Fruit fly (Drosophila melanogaster) whole organism, embryonic: ENCODE measurements around the gene Mo25.

Experiments
- Awh ChIP-seq: fragments of 200-800 bp; sonication (Bioruptor generic); IDR thresholded peaks from 2 replicates; pipeline ENCODE4, ENCODE4 v1.3.6; 2022; ENCODE audit warnings: missing biosample characterization, missing genetic modification characterization
- B-H1 ChIP-seq: fragments of 200-800 bp; sonication (Bioruptor generic); IDR thresholded peaks from 3 replicates; pipeline ENCODE4 v1.3.6; 2022; ENCODE audit warnings: missing biosample characterization, missing genetic modification characterization
- B-H2 ChIP-seq: fragments of 200-800 bp; sonication (Bioruptor generic); optimal IDR thresholded peaks from 2 replicates; lab custom pipeline; 2018; ENCODE audit warnings: missing biosample characterization, mild to moderate bottlenecking, missing genetic modification characterization
- Bgb ChIP-seq: fragments of 200-800 bp; sonication (Bioruptor generic); IDR thresholded peaks from 2 replicates; pipeline ENCODE4 v1.3.6; 2022; ENCODE audit warnings: missing biosample characterization, missing genetic modification characterization; ENCODE audit not compliant: partially characterized antibody
- CG10147 ChIP-seq: fragments of 200-800 bp; sonication (Bioruptor generic); optimal IDR thresholded peaks from 2 replicates; lab custom pipeline; 2019; ENCODE audit warnings: missing biosample characterization, mild to moderate bottlenecking, missing genetic modification characterization, moderate library complexity
- CG11723 ChIP-seq: fragments of 200-800 bp; sonication (Bioruptor generic); optimal IDR thresholded peaks from 2 replicates; lab custom pipeline; 2017; ENCODE audit warnings: missing biosample characterization, mild to moderate bottlenecking, missing genetic modification characterization
- CG12104 ChIP-seq: fragments of 200-800 bp; sonication (Bioruptor generic); optimal IDR thresholded peaks from 3 replicates; lab custom pipeline; 2016; ENCODE audit warnings: missing biosample characterization, missing genetic modification characterization
- CG1233 ChIP-seq: fragments of 200-800 bp; sonication (Bioruptor generic); optimal IDR thresholded peaks from 4 replicates; lab custom pipeline; 2018; ENCODE audit warnings: missing biosample characterization, mild to moderate bottlenecking, missing genetic modification characterization
- CG15269 ChIP-seq: fragments of 200-800 bp; sonication (Bioruptor generic); optimal IDR thresholded peaks from 2 replicates; lab custom pipeline; 2018; ENCODE audit warnings: missing biosample characterization, mild to moderate bottlenecking, missing genetic modification characterization, moderate library complexity
- CG17385 ChIP-seq: fragments of 200-800 bp; sonication (Bioruptor generic); optimal IDR thresholded peaks from 3 replicates; lab custom pipeline; 2018; ENCODE audit warnings: missing biosample characterization, mild to moderate bottlenecking, missing genetic modification characterization
- CG17912 ChIP-seq: fragments of 200-800 bp; sonication (Bioruptor generic); optimal IDR thresholded peaks from 2 replicates; lab custom pipeline; 2018; ENCODE audit warnings: missing biosample characterization, mild to moderate bottlenecking, missing genetic modification characterization
- CG6689 ChIP-seq: fragments of 200-800 bp; sonication (Bioruptor generic); IDR thresholded peaks from 2 replicates; pipeline ENCODE4 v1.3.6; 2022; ENCODE audit warnings: missing biosample characterization, missing genetic modification characterization
- CG6813 ChIP-seq: fragments of 200-800 bp; sonication (Bioruptor generic); optimal IDR thresholded peaks from 2 replicates; lab custom pipeline; 2017; ENCODE audit warnings: missing biosample characterization, missing genetic modification characterization, mild to moderate bottlenecking, moderate library complexity, missing genetic modification reagents
- CG8281 ChIP-seq: fragments of 200-800 bp; sonication (Bioruptor generic); optimal IDR thresholded peaks from 2 replicates; lab custom pipeline; 2018; ENCODE audit warnings: missing biosample characterization, mild to moderate bottlenecking, missing genetic modification characterization, moderate library complexity
- CG8388 ChIP-seq: fragments of 200-800 bp; sonication (Bioruptor generic); optimal IDR thresholded peaks from 2 replicates; lab custom pipeline; 2019; ENCODE audit warnings: missing biosample characterization, mild to moderate bottlenecking, missing genetic modification characterization, moderate library complexity
- D19B ChIP-seq: fragments of 200-800 bp; sonication (Bioruptor generic); optimal IDR thresholded peaks from 2 replicates; lab custom pipeline; 2017; ENCODE audit warnings: missing biosample characterization, mild to moderate bottlenecking, missing genetic modification characterization
- Deaf1 ChIP-seq: fragments of 200-800 bp; optimal IDR thresholded peaks from 3 replicates; lab custom pipeline; 2019; ENCODE audit warnings: missing biosample characterization, mild to moderate bottlenecking, missing genetic modification characterization, moderate library complexity
- Dref ChIP-seq: fragments of 200-800 bp; sonication (Bioruptor generic); IDR thresholded peaks from 2 replicates; pipeline ENCODE4 v1.3.6; 2022; ENCODE audit warnings: missing biosample characterization, missing genetic modification characterization
- H2.0 ChIP-seq: fragments of 200-800 bp; sonication (Bioruptor generic); IDR thresholded peaks from 2 replicates; pipeline ENCODE4 v1.3.6; 2022; ENCODE audit warnings: missing biosample characterization, missing genetic modification characterization
- HmgD ChIP-seq: fragments of 200-800 bp; sonication (Bioruptor generic); optimal IDR thresholded peaks from 3 replicates; lab custom pipeline; 2016; ENCODE audit warnings: missing biosample characterization, missing genetic modification characterization
- Hr3 ChIP-seq: fragments of 200-800 bp; sonication (Bioruptor generic); optimal IDR thresholded peaks from 3 replicates; lab custom pipeline; 2016; ENCODE audit warnings: missing biosample characterization, missing genetic modification characterization
- Jarid2 ChIP-seq: fragments of 200-800 bp; sonication (Bioruptor generic); optimal IDR thresholded peaks from 3 replicates; lab custom pipeline; 2017; ENCODE audit warnings: mild to moderate bottlenecking, missing biosample characterization, missing genetic modification reagents, missing genetic modification characterization
- Lpt ChIP-seq: fragments of >200 bp; optimal IDR thresholded peaks from 2 replicates; lab custom pipeline; 2018; ENCODE audit warnings: missing biosample characterization, missing genetic modification characterization
- MBD-R2 ChIP-seq: fragments of 200-800 bp; sonication (Bioruptor generic); IDR thresholded peaks from 2 replicates; pipeline ENCODE4 v1.3.6; 2022; ENCODE audit warnings: missing biosample characterization, missing genetic modification characterization
- Nf-YC ChIP-seq: fragments of 200-800 bp; optimal IDR thresholded peaks from 3 replicates; lab custom pipeline; 2019; ENCODE audit warnings: missing biosample characterization, mild to moderate bottlenecking, missing genetic modification characterization, moderate library complexity
- Oli ChIP-seq: fragments of 200-800 bp; sonication (Bioruptor generic); optimal IDR thresholded peaks from 2 replicates; lab custom pipeline; 2018; ENCODE audit warnings: missing biosample characterization, mild to moderate bottlenecking, missing genetic modification characterization, moderate library complexity
- amos ChIP-seq: fragments of 200-800 bp; sonication (Bioruptor generic); IDR thresholded peaks from 2 replicates; pipeline ENCODE4 v1.3.6; 2022; ENCODE audit warnings: missing biosample characterization, missing genetic modification characterization; ENCODE audit not compliant: partially characterized antibody
- aop ChIP-seq: fragments of 200-800 bp; sonication (Bioruptor generic); IDR thresholded peaks from 2 replicates; pipeline ENCODE4 v1.3.6; 2022; ENCODE audit warnings: missing biosample characterization, missing genetic modification characterization
- ato ChIP-seq: fragments of 200-800 bp; sonication (Bioruptor generic); IDR thresholded peaks from 2 replicates; pipeline ENCODE4 v1.3.6; 2022; ENCODE audit warnings: missing biosample characterization, missing genetic modification characterization; ENCODE audit not compliant: partially characterized antibody
- cato ChIP-seq: fragments of 200-800 bp; sonication (Bioruptor generic); optimal IDR thresholded peaks from 2 replicates; lab custom pipeline; 2016; ENCODE audit warnings: missing biosample characterization, missing genetic modification characterization, borderline replicate concordance
- cg ChIP-seq: fragments of 200-800 bp; sonication (Bioruptor generic); optimal IDR thresholded peaks from 3 replicates; lab custom pipeline; 2019; ENCODE audit warnings: missing biosample characterization, mild to moderate bottlenecking, missing genetic modification characterization, moderate library complexity
- dan ChIP-seq: fragments of 200-800 bp; sonication (Bioruptor generic); IDR thresholded peaks from 2 replicates; pipeline ENCODE4 v1.3.6; 2022; ENCODE audit warnings: missing biosample characterization, missing genetic modification characterization
- dysf ChIP-seq: fragments of 200-800 bp; sonication (Bioruptor generic); IDR thresholded peaks from 3 replicates; pipeline ENCODE4 v1.3.6; 2022; ENCODE audit warnings: missing biosample characterization, missing genetic modification characterization
- fu2 ChIP-seq: fragments of 200-800 bp; sonication (Bioruptor generic); optimal IDR thresholded peaks from 2 replicates; lab custom pipeline; 2016; ENCODE audit warnings: missing biosample characterization, missing genetic modification characterization
- gcm ChIP-seq: fragments of 200-800 bp; sonication (Bioruptor generic); optimal IDR thresholded peaks from 2 replicates; lab custom pipeline; 2019; ENCODE audit warnings: missing biosample characterization, mild to moderate bottlenecking, missing genetic modification characterization, moderate library complexity
- grau ChIP-seq: fragments of 200-800 bp; optimal IDR thresholded peaks from 3 replicates; lab custom pipeline; 2019; ENCODE audit warnings: missing biosample characterization, mild to moderate bottlenecking, missing genetic modification characterization, moderate library complexity
- hb ChIP-seq: fragments of 200-800 bp; sonication (Bioruptor generic); IDR thresholded peaks from 3 replicates; pipeline ENCODE4 v1.3.6; 2022; ENCODE audit warnings: missing biosample characterization, missing genetic modification characterization; ENCODE audit not compliant: partially characterized antibody
- hth ChIP-seq: fragments of >200 bp; optimal IDR thresholded peaks from 2 replicates; lab custom pipeline; 2017; ENCODE audit warnings: inconsistent platforms
- mam ChIP-seq: fragments of 200-800 bp; sonication (Bioruptor generic); optimal IDR thresholded peaks from 3 replicates; lab custom pipeline; 2016; ENCODE audit warnings: missing biosample characterization, missing genetic modification characterization
- mirr ChIP-seq: fragments of 200-800 bp; sonication (Bioruptor generic); optimal IDR thresholded peaks from 3 replicates; lab custom pipeline; 2018; ENCODE audit warnings: missing biosample characterization, mild to moderate bottlenecking, missing genetic modification characterization
- nmo ChIP-seq: fragments of 200-800 bp; sonication (Bioruptor generic); optimal IDR thresholded peaks from 2 replicates; lab custom pipeline; 2018; ENCODE audit warnings: missing biosample characterization, mild to moderate bottlenecking, missing genetic modification characterization, moderate library complexity
- onecut ChIP-seq: fragments of 200-800 bp; sonication (Bioruptor generic); IDR thresholded peaks from 2 replicates; pipeline ENCODE4 v1.3.6; 2022; ENCODE audit warnings: missing biosample characterization, missing genetic modification characterization
- peb ChIP-seq: fragments of 200-800 bp; sonication (Bioruptor generic); IDR thresholded peaks from 2 replicates; pipeline ENCODE4 v1.3.6; 2022; ENCODE audit warnings: missing biosample characterization, missing genetic modification characterization
- sens-2 ChIP-seq: fragments of 200-800 bp; sonication (Bioruptor generic); IDR thresholded peaks from 2 replicates; pipeline ENCODE4 v1.3.6; 2022; ENCODE audit warnings: missing biosample characterization, missing genetic modification characterization
- tin ChIP-seq: fragments of 200-800 bp; sonication (Bioruptor generic); optimal IDR thresholded peaks from 3 replicates; lab custom pipeline; 2016; ENCODE audit warnings: missing biosample characterization, missing genetic modification characterization
- tio ChIP-seq: fragments of 200-800 bp; sonication (Bioruptor generic); optimal IDR thresholded peaks from 2 replicates; lab custom pipeline; 2017; ENCODE audit warnings: missing biosample characterization, missing genetic modification characterization, inconsistent platforms
- toy ChIP-seq: fragments of 200-800 bp; sonication (Bioruptor generic); IDR thresholded peaks from 2 replicates; pipeline ENCODE4 v1.3.6; 2022; ENCODE audit warnings: missing biosample characterization, missing genetic modification characterization
- yki ChIP-seq: fragments of >200 bp; optimal IDR thresholded peaks from 3 replicates; lab custom pipeline; 2018
- z ChIP-seq: fragments of 200-800 bp; sonication (Bioruptor generic); IDR thresholded peaks from 3 replicates; pipeline ENCODE4 v1.3.6; 2022; ENCODE audit warnings: missing biosample characterization, missing genetic modification characterization

The Mo25 gene

dm6 chr3L:16659959-16660870, 44.9 kb upstream of the Mo25 start (continued):
- TF ChIP-seq CG6813 (GFP tag; lab: Kevin White, UChicago), result peak; percentile 95
- peak; percentile 72 for TF ChIP-seq dan (GFP tag; lab: Robert Waterston, UW)
- peak; percentile 83 for TF ChIP-seq Nf-YC
- TF ChIP-seq CG8388 (GFP tag; lab: Kevin White, UChicago), result peak; percentile 97
- TF ChIP-seq toy (GFP tag; lab: Robert Waterston, UW), result peak; percentile 83
- peak; percentile 73 for TF ChIP-seq cg
- TF ChIP-seq cato (GFP tag; lab: Kevin White, UChicago), result peak; percentile 93
- TF ChIP-seq tin, result peak; percentile 96
- TF ChIP-seq CG8281, result peak; percentile 90
- no peak for TF ChIP-seq hb (GFP tag; lab: Robert Waterston, UW)
- peak; percentile 44; the same call in 1 of the 2 replicates for TF ChIP-seq Bgb (GFP tag; lab: Robert Waterston, UW)
- TF ChIP-seq gcm, result peak; percentile 96
- peak; percentile 94 for TF ChIP-seq B-H1 (GFP tag; lab: Robert Waterston, UW)
- TF ChIP-seq CG1233 (GFP tag; lab: Kevin White, UChicago), result peak; percentile 98
- TF ChIP-seq grau, result peak; percentile 94
- peak; percentile 98 for TF ChIP-seq CG12104 (GFP tag; lab: Kevin White, UChicago)
- peak; percentile 88 for TF ChIP-seq Jarid2
- TF ChIP-seq sens-2 (GFP tag; lab: Robert Waterston, UW), result peak; percentile 92
- no peak for TF ChIP-seq Dref
- TF ChIP-seq CG17912 (GFP tag; lab: Kevin White, UChicago), result peak; percentile 77
- peak; percentile 94 for TF ChIP-seq CG17385 (GFP tag; lab: Kevin White, UChicago)
- peak; percentile 97 for TF ChIP-seq CG10147
- peak; percentile 41; the same call in 1 of the 2 replicates for TF ChIP-seq aop
- TF ChIP-seq D19B (GFP tag; lab: Kevin White, UChicago), result peak; percentile 91
- TF ChIP-seq Awh (GFP tag; lab: Robert Waterston, UW), result peak; percentile 94
- TF ChIP-seq CG15269 (tag; lab: Kevin White, UChicago), result peak; percentile 97
- peak; percentile 95 for TF ChIP-seq mam (GFP tag; lab: Kevin White, UChicago)
- no peak for TF ChIP-seq Lpt (GFP tag; lab: Kevin White, UChicago)
- peak; percentile 83 for TF ChIP-seq Deaf1
- peak; percentile 91 for TF ChIP-seq H2.0 (GFP tag; lab: Robert Waterston, UW)
- TF ChIP-seq tio (GFP tag; lab: Kevin White, UChicago), result peak; percentile 98
- TF ChIP-seq amos (GFP tag; lab: Robert Waterston, UW), result no peak
- TF ChIP-seq CG6689 (GFP tag; lab: Robert Waterston, UW), result peak; percentile 95
- TF ChIP-seq CG11723 (GFP tag; lab: Kevin White, UChicago), result peak; percentile 95
- no peak for TF ChIP-seq hth (lab: Kevin White, UChicago)
- TF ChIP-seq Oli (tag; lab: Kevin White, UChicago), result peak; percentile 98
- no peak for TF ChIP-seq yki (lab: Kevin White, UChicago)
- peak; percentile 92 for TF ChIP-seq peb (GFP tag; lab: Robert Waterston, UW)
- TF ChIP-seq z (GFP tag; lab: Robert Waterston, UW), result 0 out of 3 replicates have a peak, but pooled peaks have one; percentile 36
- peak; percentile 61 for TF ChIP-seq mirr (GFP tag; lab: Kevin White, UChicago)
- TF ChIP-seq ato (GFP tag; lab: Robert Waterston, UW), result no peak
- peak; percentile 98 for TF ChIP-seq onecut (GFP tag; lab: Robert Waterston, UW)
- peak; percentile 76 for TF ChIP-seq MBD-R2 (GFP tag; lab: Robert Waterston, UW)
- peak; percentile 96 for TF ChIP-seq Hr3 (GFP tag; lab: Kevin White, UChicago)
- peak; percentile 88 for TF ChIP-seq B-H2
- TF ChIP-seq fu2, result peak; percentile 84
- peak; percentile 47 for TF ChIP-seq HmgD
- peak; percentile 99 for TF ChIP-seq nmo (GFP tag; lab: Kevin White, UChicago)
- TF ChIP-seq dysf, result peak; percentile 97
